Worm (Caenorhabditis elegans) whole organism, L4/young adult: ENCODE measurements around the gene clec-126.
A peak's percentile ranks its signal among the peaks of the same experiment; 100 is the strongest.

Experiments
- W03F9.2 ChIP-seq: fragments of 150-350 bp; optimal IDR thresholded peaks from 2 replicates; lab custom pipeline; 2014; ENCODE audit warnings: missing biosample characterization, missing genetic modification characterization
- dao-5 ChIP-seq: sonication (generic microtip); optimal IDR thresholded peaks from 2 replicates; lab custom pipeline; 2016; ENCODE audit warnings: missing genotype, missing genetic modification characterization, moderate library complexity, missing compliant biosample characterization
- him-1 ChIP-seq: sonication (generic microtip); optimal IDR thresholded peaks from 2 replicates; lab custom pipeline; 2016; ENCODE audit warnings: missing genotype, missing genetic modification reagents, missing genetic modification characterization, missing compliant biosample characterization

clec-126 gene

ce11 chrII:3547282-3547681 is 28.0 kb downstream of the clec-126 start:
- TF ChIP-seq him-1 (tag; lab: Kevin White, UChicago), result peak; percentile 3
- no peak for TF ChIP-seq W03F9.2

- TF ChIP-seq dao-5 (tag; lab: Kevin White, UChicago) (no peak), W03F9.2 (no peak), him-1 (tag; lab: Kevin White, UChicago) (no peak)
Observed at ce11 chrII:3550352-3550751, 31.1 kb downstream of the clec-126 start, which contains the start of gene W10G11.19. W10G11.19 (plus strand) TSS chrII:3550652.

- TF ChIP-seq W03F9.2 (peak; percentile 41), dao-5 (tag; lab: Kevin White, UChicago) (no peak), him-1 (tag; lab: Kevin White, UChicago) (no peak)
Observed at ce11 chrII:3553453-3553852, 34.2 kb downstream of the clec-126 start, which contains the start of gene dnc-3. dnc-3 (plus strand) TSS chrII:3553724.

- TF ChIP-seq dao-5 (tag; lab: Kevin White, UChicago), result no peak
- TF ChIP-seq W03F9.2, result no peak
- TF ChIP-seq him-1 (tag; lab: Kevin White, UChicago), result no peak
Observed at ce11 chrII:3554673-3555072, 35.4 kb downstream of the clec-126 start.

ce11 chrII:3555281-3555680 is 36.0 kb downstream of the clec-126 start:
- TF ChIP-seq him-1 (tag; lab: Kevin White, UChicago) (no peak), dao-5 (tag; lab: Kevin White, UChicago) (no peak), W03F9.2 (no peak)

ce11 chrII:3556584-3556983 is 37.3 kb downstream of the clec-126 start:
- TF ChIP-seq him-1 (tag; lab: Kevin White, UChicago), result no peak

ce11 chrII:3557417-3557816 is 38.1 kb downstream of the clec-126 start, which contains the start of gene lgc-45:
lgc-45 (plus strand) TSS chrII:3557472.
- TF ChIP-seq dao-5 (tag; lab: Kevin White, UChicago) (no peak), him-1 (tag; lab: Kevin White, UChicago) (no peak), W03F9.2 (no peak)

ce11 chrII:3560592-3560991 is 41.3 kb downstream of the clec-126 start, which contains the start of gene W10G11.1:
W10G11.1 (minus strand) TSS chrII:3560692.
- no peak for TF ChIP-seq dao-5 (tag; lab: Kevin White, UChicago)
- TF ChIP-seq W03F9.2, result no peak
- no peak for TF ChIP-seq him-1 (tag; lab: Kevin White, UChicago)

- no peak for TF ChIP-seq dao-5 (tag; lab: Kevin White, UChicago)
- TF ChIP-seq him-1 (tag; lab: Kevin White, UChicago), result no peak
- no peak for TF ChIP-seq W03F9.2
Observed at ce11 chrII:3561561-3561960, 42.3 kb downstream of the clec-126 start, which contains the start of gene W10G11.2. W10G11.2 (minus strand) TSS chrII:3561661.

- TF ChIP-seq W03F9.2, result no peak
- no peak for TF ChIP-seq dao-5 (tag; lab: Kevin White, UChicago)
- TF ChIP-seq him-1 (tag; lab: Kevin White, UChicago), result no peak
Observed at ce11 chrII:3562419-3562818, 43.1 kb downstream of the clec-126 start, which contains the start of gene W10G11.3. W10G11.3 (minus strand) TSS chrII:3562519.

ce11 chrII:3567066-3567465 is 47.8 kb downstream of the clec-126 start:
- TF ChIP-seq W03F9.2 (no peak), dao-5 (tag; lab: Kevin White, UChicago) (no peak), him-1 (tag; lab: Kevin White, UChicago) (no peak)

ce11 chrII:3567576-3567975 is 48.3 kb downstream of the clec-126 start:
- peak; percentile 18 for TF ChIP-seq dao-5 (tag; lab: Kevin White, UChicago)

- no peak for TF ChIP-seq him-1 (tag; lab: Kevin White, UChicago)
Observed at ce11 chrII:3569118-3569517, 49.8 kb downstream of the clec-126 start, which contains the start of gene clec-127. clec-127 (minus strand) TSS chrII:3569218.
